Fruit fly (Drosophila melanogaster) whole organism, embryonic: Measurements from ENCODE around the gene Mical.

Experiments
- Antp ChIP-seq: fragments of 200-800 bp; sonication (Bioruptor generic); optimal IDR thresholded peaks from 3 replicates; lab custom pipeline; 2016; ENCODE audit warnings: missing biosample characterization, missing genetic modification characterization
- Bdp1 ChIP-seq: fragments of 200-800 bp; sonication (Bioruptor generic); optimal IDR thresholded peaks from 3 replicates; lab custom pipeline; 2016; ENCODE audit warnings: missing biosample characterization, missing genetic modification characterization
- Blimp-1 ChIP-seq: fragments of 200-800 bp; sonication (Bioruptor generic); optimal IDR thresholded peaks from 3 replicates; lab custom pipeline; 2018; ENCODE audit warnings: missing biosample characterization, missing genetic modification characterization, mild to moderate bottlenecking, moderate library complexity, missing genetic modification reagents
- CG11456 ChIP-seq: fragments of 200-800 bp; sonication (Bioruptor generic); IDR thresholded peaks from 3 replicates; pipeline ENCODE4 v1.3.6; 2022; ENCODE audit warnings: missing biosample characterization, missing genetic modification characterization
- CG11504 ChIP-seq: fragments of 200-800 bp; sonication (Bioruptor generic); optimal IDR thresholded peaks from 3 replicates; lab custom pipeline; 2019; ENCODE audit warnings: missing biosample characterization, mild to moderate bottlenecking, missing genetic modification characterization, moderate library complexity
- CG12219 ChIP-seq: fragments of 200-800 bp; sonication (Bioruptor generic); optimal IDR thresholded peaks from 3 replicates; lab custom pipeline; 2018; ENCODE audit warnings: missing biosample characterization, mild to moderate bottlenecking, missing genetic modification characterization
- CG12769 ChIP-seq: fragments of 200-800 bp; sonication (Bioruptor generic); optimal IDR thresholded peaks from 2 replicates; lab custom pipeline; 2019; ENCODE audit warnings: missing biosample characterization, mild to moderate bottlenecking, missing genetic modification characterization, moderate library complexity
- CG14050 ChIP-seq: fragments of 200-800 bp; sonication (Bioruptor generic); IDR thresholded peaks from 3 replicates; pipeline ENCODE4 v1.3.6; 2022; ENCODE audit warnings: missing biosample characterization, missing genetic modification characterization
- CG16815 ChIP-seq: fragments of 200-800 bp; sonication (Bioruptor generic); optimal IDR thresholded peaks from 3 replicates; lab custom pipeline; 2017; ENCODE audit warnings: missing biosample characterization, mild to moderate bottlenecking, missing genetic modification characterization
- CG18262 ChIP-seq: fragments of 200-800 bp; optimal IDR thresholded peaks from 3 replicates; lab custom pipeline; 2019; ENCODE audit warnings: missing biosample characterization, mild to moderate bottlenecking, missing genetic modification characterization, moderate library complexity
- CG3163 ChIP-seq: fragments of 200-800 bp; sonication (Bioruptor generic); optimal IDR thresholded peaks from 3 replicates; lab custom pipeline; 2016; ENCODE audit warnings: missing biosample characterization, missing genetic modification characterization
- CG43689 ChIP-seq: fragments of 200-800 bp; sonication (Bioruptor generic); IDR thresholded peaks from 2 replicates; pipeline ENCODE4 v1.3.6; 2022; ENCODE audit warnings: missing biosample characterization, missing genetic modification characterization
- CG7372 ChIP-seq: fragments of 200-800 bp; sonication (Bioruptor generic); IDR thresholded peaks from 2 replicates; pipeline ENCODE4 v1.3.6; 2022; ENCODE audit warnings: missing biosample characterization, missing genetic modification characterization
- CG7963 ChIP-seq: fragments of 200-800 bp; sonication (Bioruptor generic); IDR thresholded peaks from 3 replicates; pipeline ENCODE4 v1.3.6; 2022; ENCODE audit warnings: missing biosample characterization, missing genetic modification characterization; ENCODE audit not compliant: partially characterized antibody
- CG7987 ChIP-seq: fragments of 200-800 bp; sonication (Bioruptor generic); optimal IDR thresholded peaks from 2 replicates; lab custom pipeline; 2018; ENCODE audit warnings: missing biosample characterization, mild to moderate bottlenecking, missing genetic modification characterization, moderate library complexity
- CG8281 ChIP-seq: fragments of 200-800 bp; sonication (Bioruptor generic); optimal IDR thresholded peaks from 2 replicates; lab custom pipeline; 2018; ENCODE audit warnings: missing biosample characterization, mild to moderate bottlenecking, missing genetic modification characterization, moderate library complexity
- CG8290 ChIP-seq, 3 experiments: fragments of 200-800 bp; sonication (Bioruptor generic); optimal IDR thresholded peaks; 2 replicates each; lab custom pipeline; 2016 to 2019; ENCODE audit warnings: missing biosample characterization in 3 of 3, missing genetic modification characterization in 3 of 3, mild to moderate bottlenecking in 2 of 3, moderate library complexity in 1 of 3
- Chrac-16 ChIP-seq: fragments of 200-800 bp; sonication (Bioruptor generic); optimal IDR thresholded peaks from 3 replicates; lab custom pipeline; 2016; ENCODE audit warnings: missing biosample characterization, missing genetic modification characterization
- CkIIα-i1 ChIP-seq: fragments of 200-800 bp; sonication (Bioruptor generic); IDR thresholded peaks from 2 replicates; pipeline ENCODE4 v1.3.6; 2022; ENCODE audit warnings: missing biosample characterization, missing genetic modification characterization
- Dbx ChIP-seq: fragments of 200-800 bp; sonication (Bioruptor generic); IDR thresholded peaks from 3 replicates; pipeline ENCODE4 v1.3.6; 2022; ENCODE audit warnings: missing biosample characterization, missing genetic modification characterization
- E2f1 ChIP-seq: fragments of 200-800 bp; sonication (Bioruptor generic); IDR thresholded peaks from 2 replicates; pipeline ENCODE4 v1.3.6; 2022; ENCODE audit warnings: missing biosample characterization, missing genetic modification characterization
- Eip74EF ChIP-seq, 2 experiments: fragments of 200-800 bp in 1 of 2; fragments of >200 bp in 1 of 2; sonication (Bioruptor generic) in 1 of 2; optimal IDR thresholded peaks; 2 replicates each; lab custom pipeline; 2017 to 2019; ENCODE audit warnings: missing biosample characterization in 2 of 2, missing genetic modification characterization in 2 of 2, mild to moderate bottlenecking in 1 of 2, moderate library complexity in 1 of 2
- Fer3 ChIP-seq: fragments of 200-800 bp; sonication (Bioruptor generic); optimal IDR thresholded peaks from 2 replicates; lab custom pipeline; 2018; ENCODE audit warnings: missing biosample characterization, mild to moderate bottlenecking, missing genetic modification characterization, moderate library complexity
- NfI ChIP-seq: fragments of 200-800 bp; sonication (Bioruptor generic); optimal IDR thresholded peaks from 3 replicates; lab custom pipeline; 2018; ENCODE audit warnings: missing biosample characterization, mild to moderate bottlenecking, missing genetic modification characterization, moderate library complexity
- Taf1 ChIP-seq: fragments of 200-800 bp; sonication (Bioruptor generic); IDR thresholded peaks from 2 replicates; pipeline ENCODE4 v1.3.6; 2022; ENCODE audit warnings: missing biosample characterization, missing genetic modification characterization
- al ChIP-seq: fragments of 200-800 bp; sonication (Bioruptor generic); IDR thresholded peaks from 2 replicates; pipeline ENCODE4 v1.3.6; 2022; ENCODE audit warnings: missing biosample characterization, missing genetic modification characterization
- bigmax ChIP-seq: fragments of 200-800 bp; sonication (Bioruptor generic); optimal IDR thresholded peaks from 2 replicates; lab custom pipeline; 2018; ENCODE audit warnings: missing biosample characterization, mild to moderate bottlenecking, missing genetic modification characterization
- dati ChIP-seq: fragments of 200-800 bp; sonication (Bioruptor generic); IDR thresholded peaks from 2 replicates; pipeline ENCODE4 v1.3.6; 2022; ENCODE audit warnings: missing biosample characterization, missing genetic modification characterization
- disco-r ChIP-seq: fragments of 200-800 bp; sonication (Bioruptor generic); optimal IDR thresholded peaks from 2 replicates; lab custom pipeline; 2016; ENCODE audit warnings: missing biosample characterization, missing genetic modification characterization
- eyg ChIP-seq: fragments of 200-800 bp; sonication (Bioruptor generic); optimal IDR thresholded peaks from 3 replicates; lab custom pipeline; 2016; ENCODE audit warnings: missing biosample characterization, missing genetic modification characterization
- ftz-f1 ChIP-seq: fragments of 200-800 bp; sonication (Bioruptor generic); optimal IDR thresholded peaks from 2 replicates; lab custom pipeline; 2016; ENCODE audit warnings: missing biosample characterization, missing genetic modification characterization
- gce ChIP-seq: fragments of 200-800 bp; sonication (Bioruptor generic); IDR thresholded peaks from 3 replicates; pipeline ENCODE4 v1.3.6; 2022; ENCODE audit warnings: missing biosample characterization, missing genetic modification characterization
- gfzf ChIP-seq: fragments of 200-800 bp; sonication (Bioruptor generic); optimal IDR thresholded peaks from 2 replicates; lab custom pipeline; 2016; ENCODE audit warnings: missing biosample characterization, mild to moderate bottlenecking, missing genetic modification characterization, moderate library complexity
- h ChIP-seq: fragments of >200 bp; optimal IDR thresholded peaks from 2 replicates; lab custom pipeline; 2017
- hth ChIP-seq: fragments of >200 bp; optimal IDR thresholded peaks from 2 replicates; lab custom pipeline; 2017; ENCODE audit warnings: inconsistent platforms
- luna ChIP-seq: fragments of 200-800 bp; sonication (Bioruptor generic); optimal IDR thresholded peaks from 2 replicates; lab custom pipeline; 2016; ENCODE audit warnings: missing biosample characterization, missing genetic modification characterization
- mld ChIP-seq: fragments of 200-800 bp; sonication (Bioruptor generic); IDR thresholded peaks from 3 replicates; pipeline ENCODE4 v1.3.6; 2022; ENCODE audit warnings: missing biosample characterization, missing genetic modification characterization; ENCODE audit not compliant: partially characterized antibody
- nom ChIP-seq: fragments of 200-800 bp; sonication (Bioruptor generic); optimal IDR thresholded peaks from 2 replicates; lab custom pipeline; 2017; ENCODE audit warnings: missing biosample characterization, missing genetic modification characterization, mild to moderate bottlenecking, moderate library complexity, missing genetic modification reagents
- pho ChIP-seq: fragments of 200-800 bp; sonication (Bioruptor generic); optimal IDR thresholded peaks from 2 replicates; lab custom pipeline; 2016; ENCODE audit warnings: missing biosample characterization, missing genetic modification characterization
- psq ChIP-seq: fragments of 200-800 bp; sonication (Bioruptor generic); optimal IDR thresholded peaks from 2 replicates; lab custom pipeline; 2017; ENCODE audit warnings: missing biosample characterization, missing genetic modification characterization
- rib ChIP-seq: fragments of 200-800 bp; sonication (Bioruptor generic); IDR thresholded peaks from 2 replicates; pipeline ENCODE4 v1.3.6; 2022; ENCODE audit warnings: missing biosample characterization, missing genetic modification characterization
- salm ChIP-seq: fragments of 200-800 bp; sonication (Bioruptor generic); optimal IDR thresholded peaks from 2 replicates; lab custom pipeline; 2018; ENCODE audit warnings: missing biosample characterization, mild to moderate bottlenecking, missing genetic modification characterization
- sens ChIP-seq: fragments of 200-800 bp; sonication (Bioruptor generic); peaks from one replicate; lab custom pipeline; 2016; ENCODE audit warnings: missing biosample characterization, missing genetic modification characterization
- sima ChIP-seq: fragments of 200-800 bp; sonication (Bioruptor generic); optimal IDR thresholded peaks from 2 replicates; lab custom pipeline; 2016; ENCODE audit warnings: missing biosample characterization, missing genetic modification characterization
- slbo ChIP-seq: fragments of 200-800 bp; sonication (Bioruptor generic); IDR thresholded peaks from 2 replicates; pipeline ENCODE4 v1.3.6; 2022; ENCODE audit warnings: missing biosample characterization, missing genetic modification characterization
- tio ChIP-seq: fragments of 200-800 bp; sonication (Bioruptor generic); optimal IDR thresholded peaks from 2 replicates; lab custom pipeline; 2017; ENCODE audit warnings: missing biosample characterization, missing genetic modification characterization, inconsistent platforms
- tup ChIP-seq: fragments of 200-800 bp; sonication (Bioruptor generic); optimal IDR thresholded peaks from 2 replicates; lab custom pipeline; 2016; ENCODE audit warnings: missing biosample characterization, mild to moderate bottlenecking, missing genetic modification characterization, moderate library complexity
- tx ChIP-seq: fragments of 200-800 bp; sonication (Bioruptor generic); optimal IDR thresholded peaks from 2 replicates; lab custom pipeline; 2016; ENCODE audit warnings: missing biosample characterization, missing genetic modification characterization
- unc-4 ChIP-seq: fragments of 200-800 bp; sonication (Bioruptor generic); IDR thresholded peaks from 2 replicates; pipeline ENCODE4 v1.3.6; 2022; ENCODE audit warnings: missing biosample characterization, missing genetic modification characterization; ENCODE audit not compliant: partially characterized antibody
- zfh1 ChIP-seq: fragments of 200-800 bp; sonication (Bioruptor generic); IDR thresholded peaks from 3 replicates; pipeline ENCODE4 v1.3.6; 2022; ENCODE audit warnings: missing biosample characterization, missing genetic modification characterization

Gene Mical

dm6 chr3R:10042664-10043372 lies at the start of gene Mical, which contains the start of gene CG3909 (continued):
- TF ChIP-seq sens (peak; percentile 85), CG14050 (GFP tag; lab: Robert Waterston, UW) (peak; percentile 75; the same call in 2 of the 3 replicates), tup (GFP tag; lab: Kevin White, UChicago) (no peak), luna (GFP tag; lab: Kevin White, UChicago) (no peak), pho (GFP tag; lab: Kevin White, UChicago) (peak; percentile 51), mld (no peak), ftz-f1 (no peak), CG7372 (GFP tag; lab: Robert Waterston, UW) (peak; percentile 89), Blimp-1 (GFP tag; lab: Kevin White, UChicago) (peak; percentile 72), CG12219 (GFP tag; lab: Kevin White, UChicago) (peak; percentile 35), CG11456 (GFP tag; lab: Robert Waterston, UW) (peak; percentile 91), Chrac-16 (GFP tag; lab: Kevin White, UChicago) (peak; percentile 82), disco-r (GFP tag; lab: Kevin White, UChicago) (no peak), CG8281 (tag; lab: Kevin White, UChicago) (peak; percentile 41), gce (peak; percentile 80), NfI (GFP tag; lab: Kevin White, UChicago) (peak; percentile 75), psq (peak; percentile 69), CG18262 (tag; lab: Kevin White, UChicago) (peak; percentile 91), CG7987 (GFP tag; lab: Kevin White, UChicago) (no peak), Antp (GFP tag; lab: Kevin White, UChicago) (peak; percentile 31), CG11504 (tag; lab: Kevin White, UChicago) (peak; percentile 87), Taf1 (GFP tag; lab: Robert Waterston, UW) (peak; percentile 87), h (lab: Kevin White, UChicago) (no peak), Eip74EF (GFP tag; optimal IDR thresholded peaks at IDR 0.05; lab: Kevin White, UChicago) (peak in 1 of 2 experiments; percentile 66), Dbx (peak; percentile 93), sima (GFP tag; lab: Kevin White, UChicago) (no peak), CG16815 (GFP tag; lab: Kevin White, UChicago) (peak; percentile 66), dati (GFP tag; lab: Robert Waterston, UW) (0 out of 2 replicates have a peak, but pooled peaks have one; percentile 12), hth (lab: Kevin White, UChicago) (no peak), unc-4 (no peak; the same call in 1 of the 2 replicates), eyg (peak; percentile 29), slbo (peak; percentile 96), CG43689 (GFP tag; lab: Robert Waterston, UW) (peak; percentile 84), CG8290 (GFP tag; optimal IDR thresholded peaks at IDR 0.05; lab: Kevin White, UChicago) (peak; percentile 81), CG8290 (tag; optimal IDR thresholded peaks at IDR 0.05; lab: Kevin White, UChicago) (peak in 1 of 2 experiments; percentile 68), rib (GFP tag; lab: Robert Waterston, UW) (peak; percentile 57; the same call in 1 of the 2 replicates), Fer3 (tag; lab: Kevin White, UChicago) (peak; percentile 88), salm (tag; lab: Kevin White, UChicago) (peak; percentile 61), E2f1 (GFP tag; lab: Robert Waterston, UW) (peak; percentile 93), al (GFP tag; lab: Robert Waterston, UW) (peak; percentile 89), CG3163 (GFP tag; lab: Kevin White, UChicago) (no peak), zfh1 (GFP tag; lab: Robert Waterston, UW) (peak; percentile 89), CG12769 (tag; lab: Kevin White, UChicago) (no peak), tio (GFP tag; lab: Kevin White, UChicago) (peak; percentile 67), nom (peak; percentile 49), tx (GFP tag; lab: Kevin White, UChicago) (peak; percentile 43), bigmax (no peak), CkIIα-i1 (GFP tag; lab: Robert Waterston, UW) (no peak), Bdp1 (GFP tag; lab: Kevin White, UChicago) (no peak), CG7963 (no peak; the same call in 2 of the 3 replicates), gfzf (GFP tag; lab: Kevin White, UChicago) (peak; percentile 81)
